Fruit fly (Drosophila melanogaster) whole organism, adult: Measurements from ENCODE around the gene CG13933.

Experiments used
- CG11617 ChIP-seq: fragments of 200-800 bp; sonication (Bioruptor generic); optimal IDR thresholded peaks from 2 replicates; lab custom pipeline; 2017; ENCODE audit warnings: mild to moderate bottlenecking, missing biosample characterization, missing genetic modification reagents, missing genetic modification characterization
- CG12768 ChIP-seq: fragments of 200-800 bp; sonication (Bioruptor generic); optimal IDR thresholded peaks from 2 replicates; lab custom pipeline; 2017; ENCODE audit warnings: missing biosample characterization, missing genetic modification characterization, mild to moderate bottlenecking, moderate library complexity, missing genetic modification reagents
- CG14711 ChIP-seq: fragments of 200-800 bp; sonication (Bioruptor generic); optimal IDR thresholded peaks from 2 replicates; lab custom pipeline; 2018; ENCODE audit warnings: missing biosample characterization, mild to moderate bottlenecking, missing genetic modification characterization, moderate library complexity
- CG1620 ChIP-seq: fragments of 200-800 bp; sonication (Bioruptor generic); optimal IDR thresholded peaks from 2 replicates; lab custom pipeline; 2016; ENCODE audit warnings: missing biosample characterization, missing genetic modification characterization
- CG33017 ChIP-seq: fragments of 200-800 bp; sonication (Bioruptor generic); optimal IDR thresholded peaks from 2 replicates; lab custom pipeline; 2018; ENCODE audit warnings: missing biosample characterization, mild to moderate bottlenecking, missing genetic modification characterization, moderate library complexity
- CG5204 ChIP-seq: fragments of 200-800 bp; sonication (Bioruptor generic); optimal IDR thresholded peaks from 2 replicates; lab custom pipeline; 2016; ENCODE audit warnings: missing biosample characterization, missing genetic modification characterization
- CG7045 ChIP-seq: fragments of 200-800 bp; sonication (Bioruptor generic); optimal IDR thresholded peaks from 2 replicates; lab custom pipeline; 2017; ENCODE audit warnings: missing biosample characterization, mild to moderate bottlenecking, missing genetic modification characterization
- CG7101 ChIP-seq: fragments of 200-800 bp; sonication (Bioruptor generic); optimal IDR thresholded peaks from 2 replicates; lab custom pipeline; 2018; ENCODE audit warnings: missing biosample characterization, mild to moderate bottlenecking, missing genetic modification characterization, moderate library complexity
- Clk ChIP-seq: fragments of 200-800 bp; sonication (Bioruptor generic); optimal IDR thresholded peaks from 2 replicates; lab custom pipeline; 2017; ENCODE audit warnings: missing biosample characterization, missing genetic modification characterization
- Crg-1 ChIP-seq: fragments of 200-800 bp; sonication (Bioruptor generic); optimal IDR thresholded peaks from 2 replicates; lab custom pipeline; 2016; ENCODE audit warnings: missing biosample characterization, missing genetic modification characterization
- Hr96 ChIP-seq: fragments of 200-800 bp; sonication (Bioruptor generic); optimal IDR thresholded peaks from 2 replicates; lab custom pipeline; 2016; ENCODE audit warnings: missing biosample characterization, missing genetic modification characterization
- Mnt ChIP-seq: fragments of 200-800 bp; sonication (Bioruptor generic); optimal IDR thresholded peaks from 2 replicates; lab custom pipeline; 2016; ENCODE audit warnings: missing biosample characterization, mild to moderate bottlenecking, missing genetic modification characterization
- bab1 ChIP-seq: fragments of 200-800 bp; sonication (Bioruptor generic); optimal IDR thresholded peaks from 3 replicates; lab custom pipeline; 2019; ENCODE audit warnings: missing biosample characterization, mild to moderate bottlenecking, missing genetic modification characterization, moderate library complexity
- cic ChIP-seq: fragments of 200-800 bp; sonication (Bioruptor generic); optimal IDR thresholded peaks from 2 replicates; lab custom pipeline; 2017; ENCODE audit warnings: missing biosample characterization, mild to moderate bottlenecking, missing genetic modification characterization, moderate library complexity
- cnc ChIP-seq, 2 experiments: fragments of >200 bp; optimal IDR thresholded peaks; 2 replicates each; lab custom pipeline; 2017
- kay ChIP-seq: fragments of 200-800 bp; sonication (Bioruptor generic); peaks from one replicate; lab custom pipeline; 2016; ENCODE audit warnings: missing biosample characterization, missing genetic modification characterization, borderline replicate concordance
- ovo ChIP-seq: fragments of 200-800 bp; sonication (Bioruptor generic); optimal IDR thresholded peaks from 2 replicates; lab custom pipeline; 2016; ENCODE audit warnings: missing biosample characterization, missing genetic modification characterization
- pad ChIP-seq: fragments of 200-800 bp; sonication (Bioruptor generic); optimal IDR thresholded peaks from 3 replicates; lab custom pipeline; 2017; ENCODE audit warnings: missing biosample characterization, missing genetic modification characterization, mild to moderate bottlenecking, moderate library complexity, missing genetic modification reagents
- tj ChIP-seq: fragments of 200-800 bp; sonication (Bioruptor generic); optimal IDR thresholded peaks from 3 replicates; lab custom pipeline; 2017; ENCODE audit warnings: missing biosample characterization, mild to moderate bottlenecking, missing genetic modification characterization, moderate library complexity
- toe ChIP-seq: fragments of 200-800 bp; sonication (Bioruptor generic); optimal IDR thresholded peaks from 2 replicates; lab custom pipeline; 2016; ENCODE audit warnings: missing biosample characterization, missing genetic modification characterization

Gene CG13933

dm6 chr3L:1810288-1810687 lies 35.3 kb upstream of the CG13933 start, which contains the start of gene GV1:
Gene GV1 (plus strand): TSS chr3L:1810588.
- no peak for TF ChIP-seq cnc (optimal IDR thresholded peaks at IDR 0.05; lab: Kevin White, UChicago)
- no peak for TF ChIP-seq CG14711 (tag; lab: Kevin White, UChicago)
- TF ChIP-seq Hr96 = no peak
- TF ChIP-seq Mnt (GFP tag; lab: Kevin White, UChicago) = no peak
- no peak for TF ChIP-seq CG7101 (tag; lab: Kevin White, UChicago)
- TF ChIP-seq CG11617 = no peak
- TF ChIP-seq CG1620 (GFP tag; lab: Kevin White, UChicago) = no peak
- TF ChIP-seq CG7045 (GFP tag; lab: Kevin White, UChicago) = no peak
- TF ChIP-seq cic (GFP tag; lab: Kevin White, UChicago) = no peak
- TF ChIP-seq CG5204 (GFP tag; lab: Kevin White, UChicago) = no peak
- TF ChIP-seq CG33017 (tag; lab: Kevin White, UChicago) = no peak
- TF ChIP-seq Crg-1 = no peak
- no peak for TF ChIP-seq pad (GFP tag; lab: Kevin White, UChicago)
- no peak for TF ChIP-seq tj (GFP tag; lab: Kevin White, UChicago)

dm6 chr3L:1808631-1809030 lies 33.7 kb upstream of the CG13933 start:
- TF ChIP-seq CG7045 (GFP tag; lab: Kevin White, UChicago) (peak; percentile 45), Mnt (GFP tag; lab: Kevin White, UChicago) (no peak), CG5204 (GFP tag; lab: Kevin White, UChicago) (peak; percentile 4)

- TF ChIP-seq pad (GFP tag; lab: Kevin White, UChicago) = peak; percentile 4
- peak; percentile 25 for TF ChIP-seq CG14711 (tag; lab: Kevin White, UChicago)
- TF ChIP-seq kay (GFP tag; lab: Kevin White, UChicago) = no peak
- peak; percentile 39 for TF ChIP-seq toe (GFP tag; lab: Kevin White, UChicago)
- TF ChIP-seq cnc (optimal IDR thresholded peaks at IDR 0.05; lab: Kevin White, UChicago) = no peak
- no peak for TF ChIP-seq CG33017 (tag; lab: Kevin White, UChicago)
- TF ChIP-seq Clk (GFP tag; lab: Kevin White, UChicago) = no peak
- TF ChIP-seq CG11617 = peak; percentile 17
- TF ChIP-seq cic (GFP tag; lab: Kevin White, UChicago) = peak; percentile 22
- peak; percentile 45 for TF ChIP-seq bab1 (GFP tag; lab: Kevin White, UChicago)
- TF ChIP-seq Mnt (GFP tag; lab: Kevin White, UChicago) = peak; percentile 48
Measured at dm6 chr3L:1802802-1803201, 27.9 kb upstream of the CG13933 start, which contains the start of the genes JTBR and CG42676. Gene JTBR (minus strand): TSS chr3L:1802856. Gene CG42676 (plus strand): TSS chr3L:1803107.

dm6 chr3L:1798649-1799048 lies 23.7 kb upstream of the CG13933 start, which contains the start of gene Patj:
Gene Patj (plus strand): TSS chr3L:1798803.
- TF ChIP-seq tj (GFP tag; lab: Kevin White, UChicago) (no peak), Hr96 (no peak), bab1 (GFP tag; lab: Kevin White, UChicago) (peak; percentile 39), CG14711 (tag; lab: Kevin White, UChicago) (peak; percentile 97), CG7045 (GFP tag; lab: Kevin White, UChicago) (no peak), CG7101 (tag; lab: Kevin White, UChicago) (no peak), ovo (GFP tag; lab: Kevin White, UChicago) (no peak)

dm6 chr3L:1797005-1797404 lies 22.1 kb upstream of the CG13933 start, which contains the start of gene CG12020:
Gene CG12020 (plus strand): TSS chr3L:1797305.
- TF ChIP-seq kay (GFP tag; lab: Kevin White, UChicago) (no peak), bab1 (GFP tag; lab: Kevin White, UChicago) (no peak)

- TF ChIP-seq Crg-1 = no peak
- TF ChIP-seq CG33017 (tag; lab: Kevin White, UChicago) = peak; percentile 22
- TF ChIP-seq CG7045 (GFP tag; lab: Kevin White, UChicago) = no peak
- no peak for TF ChIP-seq tj (GFP tag; lab: Kevin White, UChicago)
- peak; percentile 44 for TF ChIP-seq CG14711 (tag; lab: Kevin White, UChicago)
- peak; percentile 50 for TF ChIP-seq CG7101 (tag; lab: Kevin White, UChicago)
- TF ChIP-seq Hr96 = no peak
- TF ChIP-seq Mnt (GFP tag; lab: Kevin White, UChicago) = peak; percentile 16
- TF ChIP-seq bab1 (GFP tag; lab: Kevin White, UChicago) = peak; percentile 68
- TF ChIP-seq CG11617 = no peak
- no peak for TF ChIP-seq Clk (GFP tag; lab: Kevin White, UChicago)
- no peak for TF ChIP-seq CG5204 (GFP tag; lab: Kevin White, UChicago)
- TF ChIP-seq cnc (optimal IDR thresholded peaks at IDR 0.05; lab: Kevin White, UChicago) = no peak
- TF ChIP-seq cic (GFP tag; lab: Kevin White, UChicago) = peak; percentile 15
- TF ChIP-seq CG12768 = peak; percentile 44
Measured at dm6 chr3L:1794943-1795696, 20.2 kb upstream of the CG13933 start, which contains the start of the genes alpha-Spec, dlt and Cdc37. Gene alpha-Spec (minus strand): TSS chr3L:1795328. Gene dlt (minus strand): TSS chr3L:1795328. Gene Cdc37 (plus strand): TSS chr3L:1795392.
